Worm (Caenorhabditis elegans): ENCODE results near the gene Y94H6A.3.

DNA sequence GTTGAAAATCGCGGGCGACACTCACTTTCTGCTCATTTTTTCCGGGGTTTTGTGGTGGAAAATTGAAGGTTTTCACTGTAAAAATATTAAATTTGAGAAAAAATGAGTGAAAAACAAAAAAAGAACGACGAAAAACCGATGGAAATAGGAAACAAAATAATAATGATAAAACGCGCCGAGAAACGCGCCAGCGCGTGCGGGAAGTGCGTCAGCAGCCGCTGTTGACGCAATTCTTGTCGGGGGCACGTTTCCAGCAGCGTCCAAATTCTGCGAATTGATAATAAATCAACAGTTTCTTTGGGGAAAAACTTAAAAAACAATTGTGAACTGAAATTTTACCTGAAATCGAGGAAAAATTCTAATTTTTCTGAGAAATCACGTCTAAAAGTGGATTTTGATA lies 49.5 kb downstream of the Y94H6A.3 start, which contains the start of gene ubxn-2:
- TF ChIP-seq him-1 (tag; optimal IDR thresholded peaks at IDR 0.05) (peak; percentile 31), dao-5 (tag; optimal IDR thresholded peaks at IDR 0.05) (no peak)

Data from whole organism, L4/young adult.